Fruit fly (Drosophila melanogaster) Kc167 (cell line): ENCODE measurements around the gene 2mit.

ENCODE experiments used
- Myc ChIP-seq: fragments of >200 bp; optimal IDR thresholded peaks from 2 replicates; lab custom pipeline; 2017; ENCODE audit warnings: missing external identifiers
- Sin3A ChIP-seq: fragments of >200 bp; optimal IDR thresholded peaks from 2 replicates; lab custom pipeline; 2018; ENCODE audit warnings: missing external identifiers
- h ChIP-seq: fragments of >200 bp; optimal IDR thresholded peaks from 3 replicates; lab custom pipeline; 2018; ENCODE audit warnings: missing external identifiers
- insv ChIP-seq: fragments of >200 bp; optimal IDR thresholded peaks from 3 replicates; lab custom pipeline; 2018; ENCODE audit warnings: missing external identifiers
- psq ChIP-seq: fragments of >200 bp; optimal IDR thresholded peaks from 2 replicates; lab custom pipeline; 2017; ENCODE audit warnings: missing external identifiers
- ttk ChIP-seq: sonication (Bioruptor generic); optimal IDR thresholded peaks from 2 replicates; lab custom pipeline; 2017; ENCODE audit warnings: missing external identifiers

dm6 chr3R:13138120-13138519 is 17.4 kb downstream of the 2mit start:
- TF ChIP-seq Myc (lab: Kevin White, UChicago), result no peak
- TF ChIP-seq h, result no peak
- TF ChIP-seq psq (lab: Kevin White, UChicago), result no peak
- no peak for TF ChIP-seq insv (lab: Kevin White, UChicago)
- no peak for TF ChIP-seq ttk (lab: Kevin White, UChicago)
- no peak for TF ChIP-seq Sin3A
